Worm (Caenorhabditis elegans) whole organism, L4/young adult: ENCODE results near the gene dyrb-1.

Experiments
- dao-5 ChIP-seq: sonication (generic microtip); optimal IDR thresholded peaks from 2 replicates; lab custom pipeline; 2016; ENCODE audit warnings: missing genotype, missing genetic modification characterization, moderate library complexity, missing compliant biosample characterization
- him-1 ChIP-seq: sonication (generic microtip); optimal IDR thresholded peaks from 2 replicates; lab custom pipeline; 2016; ENCODE audit warnings: missing genotype, missing genetic modification reagents, missing genetic modification characterization, missing compliant biosample characterization

ce11 chrII:9108905-9109551 lies 2.1 kb upstream of the dyrb-1 start, which contains the start of gene T24H10.4:
- TF ChIP-seq him-1 (tag; lab: Kevin White, UChicago) (no peak), dao-5 (tag; lab: Kevin White, UChicago) (no peak)
